Fruit fly (Drosophila melanogaster): ENCODE measurements around the gene CG7484.

CG7484 gene

DNA sequence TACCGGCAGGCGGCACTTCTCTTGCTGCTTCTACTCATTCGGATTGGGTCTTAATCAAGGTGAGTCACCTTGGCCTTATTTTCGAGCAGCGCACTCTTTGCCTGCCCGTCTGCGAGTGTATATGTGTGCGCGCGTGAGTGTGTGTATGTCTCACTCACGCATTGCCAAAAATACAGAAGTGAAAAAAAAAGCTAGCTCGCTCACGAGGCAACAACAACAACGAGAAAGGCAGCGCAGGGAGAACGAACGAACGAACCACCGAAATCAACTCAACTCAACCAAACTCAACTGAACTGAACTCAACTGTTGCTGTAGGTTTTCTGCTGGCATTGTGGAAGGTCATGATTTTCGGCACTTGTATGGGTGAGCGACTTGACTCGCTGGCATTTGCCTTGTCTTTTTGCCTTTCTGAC lies 40.4 kb upstream of the CG7484 start:
- no peak for TF ChIP-seq woc (GFP tag; optimal IDR thresholded peaks at IDR 0.05)
- no peak for TF ChIP-seq Hnf4 (GFP tag; optimal IDR thresholded peaks at IDR 0.05)
- no peak for TF ChIP-seq dsf (GFP tag; optimal IDR thresholded peaks at IDR 0.05; ENCODE audit: borderline replicate concordance)
- TF ChIP-seq sv (GFP tag; optimal IDR thresholded peaks at IDR 0.05), result no peak
- no peak for TF ChIP-seq br (GFP tag; optimal IDR thresholded peaks at IDR 0.05)
- TF ChIP-seq Rel (GFP tag; optimal IDR thresholded peaks at IDR 0.05), result no peak
- TF ChIP-seq Rel (tag; optimal IDR thresholded peaks at IDR 0.05), result peak; percentile 26
- TF ChIP-seq ey (GFP tag; optimal IDR thresholded peaks at IDR 0.05), result no peak
- TF ChIP-seq Hr83 (GFP tag; optimal IDR thresholded peaks at IDR 0.05; ENCODE audit: poor library complexity, severe bottlenecking), result peak; percentile 24
- no peak for TF ChIP-seq pan (optimal IDR thresholded peaks at IDR 0.05)
- TF ChIP-seq Myc (optimal IDR thresholded peaks at IDR 0.05), result no peak
- TF ChIP-seq HLH106 (tag; optimal IDR thresholded peaks at IDR 0.05), result no peak
- TF ChIP-seq dl (GFP tag; optimal IDR thresholded peaks at IDR 0.05; ENCODE audit: insufficient read depth in 1 of 2, partially characterized antibody in 2 of 2), result no peak
- TF ChIP-seq brk (GFP tag; optimal IDR thresholded peaks at IDR 0.05), result no peak
- TF ChIP-seq Mio (GFP tag; optimal IDR thresholded peaks at IDR 0.05), result no peak
- TF ChIP-seq sage (GFP tag; optimal IDR thresholded peaks at IDR 0.05), result no peak
- TF ChIP-seq h (GFP tag; optimal IDR thresholded peaks at IDR 0.05), result no peak
- no peak for TF ChIP-seq Dfd (GFP tag; optimal IDR thresholded peaks at IDR 0.05)
- no peak for TF ChIP-seq Abd-B (GFP tag; optimal IDR thresholded peaks at IDR 0.05)
- TF ChIP-seq CrebA (GFP tag; optimal IDR thresholded peaks at IDR 0.05; ENCODE audit: borderline replicate concordance), result peak; percentile 54
- no peak for TF ChIP-seq rgr (GFP tag; optimal IDR thresholded peaks at IDR 0.05)
- TF ChIP-seq jim (GFP tag; optimal IDR thresholded peaks at IDR 0.05), result no peak
- peak; percentile 28 for TF ChIP-seq psq (GFP tag; optimal IDR thresholded peaks at IDR 0.05)
- no peak for TF ChIP-seq Sp1 (GFP tag; optimal IDR thresholded peaks at IDR 0.05)
- TF ChIP-seq OdsH (GFP tag; optimal IDR thresholded peaks at IDR 0.05), result no peak
- no peak for TF ChIP-seq fru (GFP tag; optimal IDR thresholded peaks at IDR 0.05)
- no peak for TF ChIP-seq dmrt93B (GFP tag; optimal IDR thresholded peaks at IDR 0.05)
- TF ChIP-seq tai (GFP tag; optimal IDR thresholded peaks at IDR 0.05), result no peak
- TF ChIP-seq Jra (GFP tag; optimal IDR thresholded peaks at IDR 0.05), result peak; percentile 74
- no peak for TF ChIP-seq CG32264 (GFP tag; optimal IDR thresholded peaks at IDR 0.05)
- no peak for TF ChIP-seq usp (GFP tag; optimal IDR thresholded peaks at IDR 0.05)
- TF ChIP-seq foxo (GFP tag; optimal IDR thresholded peaks at IDR 0.05), result no peak
- TF ChIP-seq CG9705 (GFP tag; optimal IDR thresholded peaks at IDR 0.05), result no peak
- no peak for TF ChIP-seq Hr78 (GFP tag; optimal IDR thresholded peaks at IDR 0.05)
- TF ChIP-seq N (GFP tag; optimal IDR thresholded peaks at IDR 0.05), result peak; percentile 24
- TF ChIP-seq Vsx2 (GFP tag; optimal IDR thresholded peaks at IDR 0.05; ENCODE audit: partially characterized antibody), result no peak
- TF ChIP-seq GATAd (GFP tag; optimal IDR thresholded peaks at IDR 0.05), result no peak
- no peak for TF ChIP-seq lola (GFP tag; optimal IDR thresholded peaks at IDR 0.05)
- TF ChIP-seq Dif (GFP tag; optimal IDR thresholded peaks at IDR 0.05; ENCODE audit: partially characterized antibody), result no peak

DNA sequence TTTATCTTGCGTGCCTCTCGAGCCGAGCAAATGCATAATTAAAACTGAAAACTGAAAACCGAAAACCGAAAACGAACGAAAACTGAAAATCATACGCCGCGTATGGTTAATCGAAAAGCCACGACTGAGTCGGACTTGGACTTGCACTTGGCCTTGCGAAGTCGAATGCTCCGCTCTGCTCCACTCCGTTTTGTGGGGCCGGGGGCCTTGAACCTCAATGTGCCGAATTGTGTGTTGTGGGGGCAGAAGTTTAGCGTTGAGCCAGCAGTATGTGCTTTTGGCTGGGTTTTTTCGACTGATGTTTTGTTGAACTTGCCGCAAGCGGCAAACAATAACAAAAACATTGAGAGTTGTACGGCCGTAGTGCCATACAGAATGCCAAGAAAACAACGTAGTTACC lies 39.1 kb upstream of the CG7484 start:
- TF ChIP-seq sage (GFP tag; optimal IDR thresholded peaks at IDR 0.05), result no peak
- no peak for TF ChIP-seq pan (optimal IDR thresholded peaks at IDR 0.05)
- TF ChIP-seq dmrt93B (GFP tag; optimal IDR thresholded peaks at IDR 0.05), result no peak
- TF ChIP-seq rgr (GFP tag; optimal IDR thresholded peaks at IDR 0.05), result no peak
- TF ChIP-seq CrebA (GFP tag; optimal IDR thresholded peaks at IDR 0.05; ENCODE audit: borderline replicate concordance), result no peak
- no peak for TF ChIP-seq Myc (optimal IDR thresholded peaks at IDR 0.05)
- no peak for TF ChIP-seq Rel (GFP tag; optimal IDR thresholded peaks at IDR 0.05)
- no peak for TF ChIP-seq Rel (tag; optimal IDR thresholded peaks at IDR 0.05)
- no peak for TF ChIP-seq ey (GFP tag; optimal IDR thresholded peaks at IDR 0.05)

DNA sequence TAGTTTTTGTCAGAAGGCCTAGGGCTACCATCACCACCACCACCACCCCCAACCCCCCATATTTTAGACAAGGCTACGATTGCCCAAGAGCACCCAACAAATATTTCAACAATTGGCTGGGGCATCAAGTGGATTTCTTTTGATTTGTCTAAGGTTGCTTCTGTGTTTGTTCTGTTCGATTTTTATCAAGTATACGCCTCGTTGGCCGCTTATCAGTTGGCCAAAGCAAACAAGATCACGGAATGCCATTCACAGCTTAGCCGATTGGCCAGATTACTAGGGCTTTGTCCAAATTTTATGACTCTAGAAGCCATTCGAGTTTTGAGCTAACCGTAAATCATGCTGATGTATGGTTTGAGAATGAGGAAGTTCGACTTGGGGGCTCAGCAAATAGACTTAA lies 38.6 kb upstream of the CG7484 start:
- TF ChIP-seq Hnf4 (GFP tag; optimal IDR thresholded peaks at IDR 0.05), result no peak
- TF ChIP-seq CG9705 (GFP tag; optimal IDR thresholded peaks at IDR 0.05), result no peak
- no peak for TF ChIP-seq tai (GFP tag; optimal IDR thresholded peaks at IDR 0.05)
- TF ChIP-seq Hr83 (GFP tag; optimal IDR thresholded peaks at IDR 0.05; ENCODE audit: poor library complexity, severe bottlenecking), result no peak
- TF ChIP-seq Vsx2 (GFP tag; optimal IDR thresholded peaks at IDR 0.05; ENCODE audit: partially characterized antibody), result no peak
- no peak for TF ChIP-seq Abd-B (GFP tag; optimal IDR thresholded peaks at IDR 0.05)
- no peak for TF ChIP-seq HLH106 (tag; optimal IDR thresholded peaks at IDR 0.05)

All from whole organism, wandering third instar larva.